Worm (Caenorhabditis elegans) whole organism, L4 larva: ENCODE measurements around the gene tni-4.

ENCODE experiments used
- T26A8.4 ChIP-seq: fragments of 200-800 bp; sonication (Bioruptor generic); IDR thresholded peaks from 2 replicates; pipeline ENCODE4 v1.3.6; 2022; ENCODE audit warnings: missing genetic modification characterization, missing compliant biosample characterization
- ama-1 ChIP-seq: fragments of 150-350 bp; optimal IDR thresholded peaks from 2 replicates; lab custom pipeline; 2014; ENCODE audit warnings: inconsistent platforms, mixed read lengths
- lin-13 ChIP-seq: fragments of 150-350 bp; optimal IDR thresholded peaks from 2 replicates; lab custom pipeline; 2014; ENCODE audit warnings: missing biosample characterization, missing genetic modification reagents, missing genetic modification characterization
- nhr-6 ChIP-seq: fragments of 150-350 bp; optimal IDR thresholded peaks from 2 replicates; lab custom pipeline; 2014; ENCODE audit warnings: missing biosample characterization, missing genetic modification characterization
- unc-62 ChIP-seq, 3 experiments: fragments of 150-350 bp in 1 of 3; sonication (generic microtip); optimal IDR thresholded peaks in 2 of 3; peaks in 1 of 3; 1 replicate in 1 of 3; 2 replicates in 2 of 3; lab custom pipeline; 2014 to 2017; ENCODE audit warnings: missing biosample characterization in 3 of 3, missing genetic modification characterization in 3 of 3, missing genetic modification reagents in 3 of 3, missing genotype in 1 of 3
- ztf-11 ChIP-seq: fragments of 150-350 bp; optimal IDR thresholded peaks from 2 replicates; lab custom pipeline; 2014; ENCODE audit warnings: missing biosample characterization, missing genetic modification characterization

DNA sequence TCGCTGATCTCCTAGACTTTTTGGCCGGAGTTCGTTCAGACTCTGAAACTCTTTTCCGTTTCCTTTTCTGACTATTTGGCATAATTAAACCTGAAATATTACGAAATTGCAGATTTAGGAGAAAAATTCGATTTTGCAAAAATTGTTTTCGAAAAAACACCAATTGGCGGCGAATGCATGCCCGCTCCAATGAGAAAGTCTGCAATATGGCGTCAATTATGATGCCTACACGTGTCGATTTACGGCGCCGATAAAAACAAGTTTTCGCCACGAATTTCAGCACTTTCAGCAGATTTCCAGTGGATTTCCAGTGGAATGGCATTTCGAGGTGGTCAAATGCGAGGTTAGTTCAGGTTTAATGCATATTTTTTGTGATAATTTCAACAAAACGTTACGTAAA is 5.0 kb downstream of the tni-4 start, which contains the start of the genes Y59E9AL.36 and nbet-1:
- TF ChIP-seq T26A8.4 (GFP tag; lab: Robert Waterston, UW) (peak; percentile 61; the same call in 1 of the 2 replicates), ama-1 (peak; percentile 16), nhr-6 (peak; percentile 72), ztf-11 (tag; lab: Kevin White, UChicago) (no peak), lin-13 (peak; percentile 84), unc-62 (GFP tag; optimal IDR thresholded peaks at IDR 0.05 in 1 of 2; lab: Kevin White, UChicago) (peak in 1 of 2 experiments; percentile 57), unc-62 (tag; optimal IDR thresholded peaks at IDR 0.05; lab: Kevin White, UChicago) (no peak)
